Worm (Caenorhabditis elegans) whole organism, L3 larva: Measurements from ENCODE around the gene lido-7.

Experiments used
- R02D3.7 ChIP-seq: fragments of 150-350 bp; optimal IDR thresholded peaks from 2 replicates; lab custom pipeline; 2014; ENCODE audit warnings: missing biosample characterization, missing genetic modification characterization
- ZK546.5 ChIP-seq: sonication (generic microtip); optimal IDR thresholded peaks from 2 replicates; lab custom pipeline; 2017; ENCODE audit warnings: missing biosample characterization, missing genetic modification characterization
- ama-1 ChIP-seq: fragments of 150-350 bp; optimal IDR thresholded peaks from 2 replicates; lab custom pipeline; 2018
- ceh-16 ChIP-seq: sonication (generic microtip); optimal IDR thresholded peaks from 2 replicates; lab custom pipeline; 2017; ENCODE audit warnings: missing biosample characterization, missing genetic modification characterization
- ceh-28 ChIP-seq: fragments of 150-350 bp; optimal IDR thresholded peaks from 2 replicates; lab custom pipeline; 2014; ENCODE audit warnings: missing biosample characterization, missing genetic modification reagents, missing genetic modification characterization
- elt-1 ChIP-seq: fragments of 150-350 bp; optimal IDR thresholded peaks from 2 replicates; lab custom pipeline; 2014; ENCODE audit warnings: missing biosample characterization, missing genetic modification characterization
- elt-2 ChIP-seq: sonication (generic microtip); optimal IDR thresholded peaks from 2 replicates; lab custom pipeline; 2016; ENCODE audit warnings: missing genetic modification reagents, mild to moderate bottlenecking, missing genetic modification characterization, missing compliant biosample characterization
- elt-3 ChIP-seq, 3 experiments: fragments of 150-350 bp in 1 of 3; sonication (generic microtip) in 2 of 3; optimal IDR thresholded peaks; 2 replicates in 2 of 3; 4 replicates in 1 of 3; lab custom pipeline; 2014 to 2017; ENCODE audit warnings: missing biosample characterization in 3 of 3, missing genetic modification characterization in 3 of 3
- eor-1 ChIP-seq, 2 experiments: fragments of 150-350 bp; optimal IDR thresholded peaks; 2 replicates each; lab custom pipeline; 2014 to 2018; ENCODE audit warnings: missing biosample characterization in 2 of 2, missing genetic modification characterization in 2 of 2
- fkh-10 ChIP-seq: sonication (generic microtip); optimal IDR thresholded peaks from 2 replicates; lab custom pipeline; 2017; ENCODE audit warnings: missing biosample characterization, missing genetic modification reagents, missing genetic modification characterization
- fkh-2 ChIP-seq: fragments of 150-350 bp; optimal IDR thresholded peaks from 2 replicates; lab custom pipeline; 2014; ENCODE audit warnings: missing biosample characterization, missing genetic modification reagents, missing genetic modification characterization
- fos-1 ChIP-seq: fragments of 150-350 bp; optimal IDR thresholded peaks from 2 replicates; lab custom pipeline; 2014; ENCODE audit warnings: missing biosample characterization, missing genetic modification characterization
- hmg-11 ChIP-seq: sonication (generic microtip); optimal IDR thresholded peaks from 2 replicates; lab custom pipeline; 2016; ENCODE audit warnings: missing genetic modification characterization, missing compliant biosample characterization
- jun-1 ChIP-seq: fragments of 150-350 bp; optimal IDR thresholded peaks from 2 replicates; lab custom pipeline; 2014; ENCODE audit warnings: missing biosample characterization, missing genetic modification reagents, missing genetic modification characterization
- lin-15B ChIP-seq: fragments of 150-350 bp; optimal IDR thresholded peaks from 2 replicates; lab custom pipeline; 2014; ENCODE audit warnings: missing biosample characterization, missing genetic modification characterization
- lin-39 ChIP-seq: fragments of 150-350 bp; optimal IDR thresholded peaks from 2 replicates; lab custom pipeline; 2018; ENCODE audit warnings: missing biosample characterization, missing genetic modification reagents, missing genetic modification characterization
- lsy-12 ChIP-seq: sonication (generic microtip); optimal IDR thresholded peaks from 2 replicates; lab custom pipeline; 2016; ENCODE audit warnings: mild to moderate bottlenecking, missing genetic modification characterization, missing compliant biosample characterization
- mdl-1 ChIP-seq: fragments of 150-350 bp; optimal IDR thresholded peaks from 2 replicates; lab custom pipeline; 2014; ENCODE audit warnings: missing biosample characterization, missing genetic modification characterization
- nfya-1 ChIP-seq: sonication (generic microtip); optimal IDR thresholded peaks from 2 replicates; lab custom pipeline; 2017; ENCODE audit warnings: missing genetic modification characterization, mild to moderate bottlenecking, missing compliant biosample characterization, antibody characterized with exemption, moderate library complexity; ENCODE audit not compliant: insufficient read depth
- nhr-11 ChIP-seq: fragments of 150-350 bp; optimal IDR thresholded peaks from 2 replicates; lab custom pipeline; 2014; ENCODE audit warnings: missing biosample characterization, missing genetic modification characterization
- nhr-12 ChIP-seq: fragments of 150-350 bp; optimal IDR thresholded peaks from 2 replicates; lab custom pipeline; 2014; ENCODE audit warnings: missing biosample characterization, missing genetic modification characterization
- nhr-23 ChIP-seq: fragments of 150-350 bp; optimal IDR thresholded peaks from 2 replicates; lab custom pipeline; 2014; ENCODE audit warnings: missing biosample characterization, missing genetic modification reagents, missing genetic modification characterization
- nhr-25 ChIP-seq: sonication (generic microtip); optimal IDR thresholded peaks from 2 replicates; lab custom pipeline; 2017; ENCODE audit warnings: missing biosample characterization, missing genetic modification characterization
- nhr-28 ChIP-seq: fragments of 150-350 bp; optimal IDR thresholded peaks from 2 replicates; lab custom pipeline; 2014; ENCODE audit warnings: missing biosample characterization, missing genetic modification characterization
- nhr-43 ChIP-seq: sonication (generic microtip); optimal IDR thresholded peaks from 2 replicates; lab custom pipeline; 2016; ENCODE audit warnings: mild to moderate bottlenecking, missing genetic modification characterization, missing compliant biosample characterization; ENCODE audit not compliant: poor library complexity, severe bottlenecking
- nhr-76 ChIP-seq: fragments of 150-350 bp; sonication (generic microtip); optimal IDR thresholded peaks from 5 replicates; lab custom pipeline; 2014; ENCODE audit warnings: missing biosample characterization, missing genetic modification characterization
- pha-4 ChIP-seq: fragments of 150-350 bp; optimal IDR thresholded peaks from 2 replicates; lab custom pipeline; 2014; ENCODE audit warnings: missing biosample characterization, missing genetic modification reagents, missing genetic modification characterization
- pqm-1 ChIP-seq: fragments of 150-350 bp; optimal IDR thresholded peaks from 2 replicates; lab custom pipeline; 2017; ENCODE audit warnings: missing biosample characterization, missing genetic modification characterization, inconsistent platforms
- snpc-4 ChIP-seq: fragments of 150-350 bp; optimal IDR thresholded peaks from 2 replicates; lab custom pipeline; 2014; ENCODE audit warnings: missing biosample characterization, missing genetic modification characterization
- tbx-2 ChIP-seq: sonication (generic microtip); optimal IDR thresholded peaks from 2 replicates; lab custom pipeline; 2016; ENCODE audit warnings: mild to moderate bottlenecking, missing genetic modification characterization, missing compliant biosample characterization
- ztf-11 ChIP-seq: fragments of 150-350 bp; optimal IDR thresholded peaks from 2 replicates; lab custom pipeline; 2014; ENCODE audit warnings: missing biosample characterization, missing genetic modification characterization

lido-7 gene

DNA sequence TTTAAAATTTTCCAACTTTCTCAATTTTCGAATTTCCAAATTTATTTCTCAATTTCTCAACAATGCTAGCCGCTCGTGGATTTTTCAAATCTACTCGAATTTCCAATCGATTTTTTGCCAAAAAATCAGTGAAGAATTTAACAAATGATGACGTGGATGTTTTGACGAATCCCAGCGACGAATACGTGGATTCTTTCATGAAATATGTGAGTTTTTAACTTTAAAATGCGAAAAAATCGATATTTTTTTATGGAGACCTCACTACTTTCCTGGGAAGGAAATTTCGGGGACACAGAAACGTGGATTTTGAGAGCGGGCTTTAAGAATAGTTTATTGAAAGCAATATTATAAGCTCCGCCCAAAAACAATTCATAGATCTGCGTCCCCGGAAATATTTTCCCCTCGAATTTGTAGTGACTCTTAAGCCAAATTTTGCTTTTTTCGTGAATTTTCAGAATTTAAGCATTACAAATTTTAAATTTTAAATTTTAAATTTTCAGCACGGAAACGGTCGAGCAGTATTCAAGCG lies 3.5 kb downstream of the lido-7 start, which contains the start of gene K08A2.2:
Gene K08A2.2, plus strand, starts transcription at position 51 of the 529 bp plus-strand sequence.
- TF ChIP-seq fos-1 (tag; lab: Kevin White, UChicago) = no peak
- TF ChIP-seq jun-1 (tag; lab: Kevin White, UChicago) = no peak
- TF ChIP-seq eor-1 (tag; optimal IDR thresholded peaks at IDR 0.05; lab: Kevin White, UChicago) = no peak
- no peak for TF ChIP-seq nfya-1 (tag; lab: Kevin White, UChicago)
- no peak for TF ChIP-seq lsy-12 (tag; lab: Kevin White, UChicago)

DNA sequence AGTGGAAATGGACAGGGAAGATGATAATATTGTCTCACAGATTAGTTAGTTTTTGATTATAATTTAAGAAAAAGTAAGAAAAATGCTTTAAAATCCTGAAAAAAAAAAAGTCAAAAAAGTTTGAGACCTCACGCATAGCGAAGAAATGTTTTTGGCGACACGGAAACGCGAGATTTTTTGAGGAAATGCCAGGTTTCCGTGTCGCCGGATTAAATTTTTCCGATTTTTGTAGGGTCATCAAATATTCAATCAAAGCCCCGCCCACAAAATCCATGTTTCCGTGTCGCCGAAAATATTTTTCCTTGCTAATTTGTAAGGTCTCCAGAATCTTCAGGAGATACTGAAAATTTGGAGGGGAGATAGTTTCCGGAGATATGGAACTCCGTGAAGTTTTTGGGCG lies 4.2 kb downstream of the lido-7 start:
- no peak for TF ChIP-seq nhr-12 (tag; lab: Kevin White, UChicago)
- no peak for TF ChIP-seq ceh-28 (tag; lab: Kevin White, UChicago)
- no peak for TF ChIP-seq jun-1 (tag; lab: Kevin White, UChicago)
- TF ChIP-seq elt-1 (tag; lab: Kevin White, UChicago) = no peak
- no peak for TF ChIP-seq ama-1
- TF ChIP-seq elt-3 (tag; optimal IDR thresholded peaks at IDR 0.05; lab: Kevin White, UChicago) = no peak
- no peak for TF ChIP-seq nhr-25 (tag; lab: Kevin White, UChicago)
- no peak for TF ChIP-seq lin-39
- no peak for TF ChIP-seq nhr-11 (tag; lab: Kevin White, UChicago)
- no peak for TF ChIP-seq ceh-16 (tag; lab: Kevin White, UChicago)
- no peak for TF ChIP-seq lin-15B (tag; lab: Kevin White, UChicago)
- TF ChIP-seq fos-1 (tag; lab: Kevin White, UChicago) = no peak
- no peak for TF ChIP-seq fkh-10 (GFP tag; lab: Kevin White, UChicago)
- TF ChIP-seq nhr-76 (tag; lab: Kevin White, UChicago) = no peak

DNA sequence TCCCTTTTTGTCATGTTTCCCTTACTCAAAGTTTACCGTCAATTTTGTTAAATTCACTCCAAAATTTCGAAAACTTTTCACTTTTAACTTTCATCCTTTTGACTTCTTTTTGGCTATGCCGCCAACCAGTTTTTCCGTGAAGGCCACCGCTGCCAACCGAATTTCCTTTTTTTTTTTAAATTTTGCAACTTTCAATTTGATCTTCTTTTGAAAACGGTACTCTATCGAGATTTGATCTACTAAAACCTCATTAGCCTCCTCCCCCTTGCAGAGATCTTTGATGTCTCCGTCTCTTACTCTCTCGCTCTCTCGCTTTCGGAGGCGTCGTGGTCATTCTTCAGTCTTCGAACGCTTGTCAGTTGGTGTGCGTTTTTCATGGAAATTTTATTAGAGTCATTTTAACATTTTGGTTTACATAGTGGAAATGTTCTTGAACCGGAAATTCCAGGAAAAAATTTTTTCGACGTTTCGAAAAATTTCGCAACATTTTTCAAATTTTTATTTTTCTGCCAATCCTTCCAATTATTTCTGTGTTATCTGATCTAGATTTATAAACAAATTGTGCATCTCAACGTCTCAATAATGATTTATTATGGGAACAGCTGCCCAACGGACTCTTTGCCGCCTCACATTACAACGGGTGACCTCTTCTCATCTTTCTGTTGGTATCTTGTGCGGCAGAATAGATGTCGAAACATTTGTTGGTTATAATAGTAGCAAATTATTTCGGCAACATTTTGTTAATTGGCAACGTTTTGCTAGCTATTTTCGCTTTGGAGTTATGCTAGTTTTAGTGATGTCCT lies 6.7 kb downstream of the lido-7 start:
- peak; percentile 7 for TF ChIP-seq elt-1 (tag; lab: Kevin White, UChicago)
- TF ChIP-seq pqm-1 (tag; lab: Kevin White, UChicago) = no peak
- TF ChIP-seq nhr-25 (tag; lab: Kevin White, UChicago) = peak; percentile 6

DNA sequence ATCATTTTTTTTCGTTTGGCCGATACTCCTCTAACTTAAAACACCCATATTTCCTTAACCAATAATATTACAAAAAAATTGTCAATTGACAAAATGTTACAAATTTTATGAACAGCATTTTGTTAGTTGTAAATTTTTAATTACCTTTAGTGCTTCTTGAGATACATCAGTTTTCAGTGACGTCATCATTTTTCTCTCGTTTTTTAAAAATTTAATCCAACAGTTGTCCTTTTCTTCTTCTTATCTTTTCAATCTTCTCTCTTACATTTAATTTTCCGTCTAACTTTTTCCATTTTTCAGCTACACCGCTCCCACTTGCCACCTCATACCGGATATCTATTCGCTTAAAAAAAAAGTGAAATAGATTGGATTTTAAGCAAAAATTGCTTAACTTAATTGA lies 8.6 kb downstream of the lido-7 start, which contains the start of gene lido-8:
Gene lido-8, plus strand, starts transcription at position 301 of the 400 bp plus-strand sequence.
- TF ChIP-seq ztf-11 (tag; lab: Kevin White, UChicago) = no peak
- TF ChIP-seq hmg-11 = no peak
- TF ChIP-seq nhr-23 = no peak
- TF ChIP-seq eor-1 (tag; optimal IDR thresholded peaks at IDR 0.05; lab: Kevin White, UChicago) = no peak
- no peak for TF ChIP-seq fkh-2 (tag; lab: Kevin White, UChicago)
- TF ChIP-seq elt-1 (tag; lab: Kevin White, UChicago) = no peak
- TF ChIP-seq jun-1 (tag; lab: Kevin White, UChicago) = no peak
- TF ChIP-seq pha-4 (tag; lab: Kevin White, UChicago) = no peak
- TF ChIP-seq fkh-10 (GFP tag; lab: Kevin White, UChicago) = no peak
- no peak for TF ChIP-seq R02D3.7 (tag; lab: Kevin White, UChicago)
- TF ChIP-seq mdl-1 = no peak
- TF ChIP-seq, all 47 proteins: peak for 0

DNA sequence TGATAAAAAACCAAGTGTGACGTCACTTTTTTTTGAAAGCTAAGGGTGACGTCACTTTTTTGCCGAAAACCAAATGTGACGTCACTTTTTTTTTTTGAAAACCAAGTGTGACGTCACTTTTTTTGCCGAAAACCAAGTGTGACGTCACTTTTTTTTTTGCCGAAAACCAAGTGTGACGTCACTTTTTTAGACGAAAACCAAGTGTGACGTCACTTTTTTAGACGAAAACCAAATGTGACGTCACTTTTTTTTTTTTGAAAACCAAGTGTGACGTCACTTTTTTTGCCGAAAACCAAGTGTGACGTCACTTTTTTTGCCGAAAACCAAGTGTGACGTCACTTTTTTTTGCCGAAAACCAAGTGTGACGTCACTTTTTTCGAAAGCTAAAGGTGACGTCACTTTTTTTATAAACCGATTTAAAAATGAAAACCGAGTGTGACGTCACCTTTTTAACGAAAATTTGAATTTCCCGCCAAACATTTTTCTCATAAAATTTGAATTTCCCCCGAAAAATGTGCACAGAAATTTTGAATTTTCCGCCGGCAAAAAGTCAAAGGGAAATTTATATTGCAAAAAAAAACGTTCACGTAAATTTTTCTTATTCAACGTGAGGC lies 9.8 kb downstream of the lido-7 start:
- TF ChIP-seq tbx-2 (tag; lab: Kevin White, UChicago) (no peak), fkh-10 (GFP tag; lab: Kevin White, UChicago) (no peak), nhr-28 (no peak), elt-2 (no peak), nhr-12 (tag; lab: Kevin White, UChicago) (no peak), nhr-43 (tag; lab: Kevin White, UChicago) (no peak), jun-1 (tag; lab: Kevin White, UChicago) (no peak), ceh-16 (tag; lab: Kevin White, UChicago) (no peak), hmg-11 (no peak), snpc-4 (tag; lab: Kevin White, UChicago) (no peak), nhr-11 (tag; lab: Kevin White, UChicago) (no peak), R02D3.7 (tag; lab: Kevin White, UChicago) (no peak), lsy-12 (tag; lab: Kevin White, UChicago) (no peak), ZK546.5 (tag; lab: Kevin White, UChicago) (no peak), fos-1 (tag; lab: Kevin White, UChicago) (no peak)
